Worm (Caenorhabditis elegans) whole organism, L3 larva: ENCODE results near the gene gad-1.

Experiments used
- ceh-82 ChIP-seq: fragments of 150-350 bp; optimal IDR thresholded peaks from 2 replicates; lab custom pipeline; 2014; ENCODE audit warnings: missing biosample characterization, missing genetic modification characterization
- ceh-9 ChIP-seq: sonication (generic microtip); optimal IDR thresholded peaks from 2 replicates; lab custom pipeline; 2018; ENCODE audit warnings: missing biosample characterization, missing genetic modification characterization
- egl-27 ChIP-seq: sonication (generic microtip); optimal IDR thresholded peaks from 4 replicates; lab custom pipeline; 2017; ENCODE audit warnings: missing biosample characterization, missing genetic modification reagents, missing genetic modification characterization
- fkh-2 ChIP-seq: fragments of 150-350 bp; optimal IDR thresholded peaks from 2 replicates; lab custom pipeline; 2014; ENCODE audit warnings: missing biosample characterization, missing genetic modification reagents, missing genetic modification characterization
- lin-39 ChIP-seq: fragments of 150-350 bp; optimal IDR thresholded peaks from 2 replicates; lab custom pipeline; 2018; ENCODE audit warnings: missing biosample characterization, missing genetic modification reagents, missing genetic modification characterization
- nhr-25 ChIP-seq: sonication (generic microtip); optimal IDR thresholded peaks from 2 replicates; lab custom pipeline; 2017; ENCODE audit warnings: missing biosample characterization, missing genetic modification characterization
- nhr-28 ChIP-seq: fragments of 150-350 bp; optimal IDR thresholded peaks from 2 replicates; lab custom pipeline; 2014; ENCODE audit warnings: missing biosample characterization, missing genetic modification characterization
- skn-1 ChIP-seq: fragments of 150-350 bp; optimal IDR thresholded peaks from 2 replicates; lab custom pipeline; 2014; ENCODE audit warnings: missing biosample characterization, missing genetic modification characterization
- snpc-4 ChIP-seq: fragments of 150-350 bp; optimal IDR thresholded peaks from 2 replicates; lab custom pipeline; 2014; ENCODE audit warnings: missing biosample characterization, missing genetic modification characterization
- tbx-2 ChIP-seq: sonication (generic microtip); optimal IDR thresholded peaks from 2 replicates; lab custom pipeline; 2016; ENCODE audit warnings: mild to moderate bottlenecking, missing genetic modification characterization, missing compliant biosample characterization
- unc-62 ChIP-seq: fragments of 150-350 bp; sonication (generic microtip); optimal IDR thresholded peaks from 4 replicates; lab custom pipeline; 2014; ENCODE audit warnings: missing biosample characterization, missing genetic modification reagents, missing genetic modification characterization

- TF ChIP-seq skn-1 (tag; lab: Kevin White, UChicago) (no peak), tbx-2 (no peak), fkh-2 (tag; lab: Kevin White, UChicago) (no peak), lin-39 (tag; lab: Kevin White, UChicago) (no peak), unc-62 (no peak), ceh-82 (tag; lab: Kevin White, UChicago) (no peak), nhr-28 (tag; lab: Kevin White, UChicago) (no peak), ceh-9 (no peak), snpc-4 (no peak), egl-27 (tag; lab: Kevin White, UChicago) (no peak), nhr-25 (no peak)
Measured at ce11 chrV:6414985-6415384, 18.3 kb downstream of the gad-1 start, which contains the start of gene cht-6.
